Fruit fly (Drosophila melanogaster): ENCODE data around the gene CG33128.
A peak's percentile ranks its signal among the peaks of the same experiment; 100 is the strongest.

CG33128 gene

DNA sequence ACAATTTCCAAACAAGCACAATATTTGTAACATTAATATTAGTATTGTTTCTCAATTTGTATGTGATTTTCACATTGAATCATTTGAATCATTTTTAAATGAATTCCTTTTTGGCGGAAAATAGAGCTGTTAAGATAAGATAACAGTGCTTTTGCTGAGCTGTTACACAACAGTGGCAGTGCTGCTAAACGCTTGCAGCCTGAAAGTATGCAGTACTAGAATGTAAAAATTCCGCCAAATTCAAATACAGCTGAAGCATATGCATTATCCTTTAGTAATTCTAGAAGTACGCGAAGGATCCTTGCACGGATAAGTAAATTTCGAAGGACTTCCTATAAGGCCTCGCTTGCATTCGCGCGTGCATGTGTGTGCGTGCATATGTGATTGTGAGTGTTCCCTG, 10.4 kb downstream of the CG33128 start:
- no peak for TF ChIP-seq Hr51 (GFP tag; optimal IDR thresholded peaks at IDR 0.05)
- TF ChIP-seq gfzf (GFP tag; optimal IDR thresholded peaks at IDR 0.05), result no peak
- TF ChIP-seq Med (GFP tag), result peak; percentile 62
- TF ChIP-seq E2f2 (GFP tag; IDR thresholded peaks at IDR 0.05), result peak; percentile 93
- peak; percentile 54 for TF ChIP-seq stwl (tag; optimal IDR thresholded peaks at IDR 0.05)
- TF ChIP-seq BEAF-32 (GFP tag; optimal IDR thresholded peaks at IDR 0.05), result no peak
- TF ChIP-seq CG4360 (GFP tag; IDR thresholded peaks at IDR 0.05), result no peak
- TF ChIP-seq CG10267 (tag; optimal IDR thresholded peaks at IDR 0.05), result peak; percentile 88
- peak; percentile 87 for TF ChIP-seq Dp (GFP tag; optimal IDR thresholded peaks at IDR 0.05)
- peak; percentile 65 for TF ChIP-seq sens (GFP tag)
- peak in 1 of 2 experiments; percentile 51 for TF ChIP-seq crp (GFP tag; optimal IDR thresholded peaks at IDR 0.05)
- TF ChIP-seq pzg (GFP tag; optimal IDR thresholded peaks at IDR 0.05), result peak; percentile 26

DNA sequence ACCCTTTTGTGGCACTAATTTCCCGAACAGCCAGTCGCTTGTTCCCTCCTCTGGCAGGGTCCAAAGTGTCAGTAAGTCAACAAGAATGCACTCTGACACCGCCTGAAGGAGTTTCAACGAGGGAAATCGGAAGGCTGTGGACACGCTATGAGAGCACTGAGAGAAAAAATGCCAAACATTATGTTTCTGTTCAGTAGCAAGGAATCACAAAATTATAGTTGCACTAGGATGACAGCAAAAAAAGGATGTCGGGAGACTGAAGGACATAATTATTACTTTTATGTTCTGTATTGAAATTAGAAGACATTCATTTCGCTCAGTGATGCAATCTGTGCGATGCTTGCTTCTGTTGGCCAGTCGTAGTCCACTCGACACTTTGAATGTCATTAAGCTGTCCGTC, 15.9 kb downstream of the CG33128 start:
- TF ChIP-seq CG9727 (GFP tag; optimal IDR thresholded peaks at IDR 0.05) (no peak), chif (GFP tag; optimal IDR thresholded peaks at IDR 0.05) (peak in 1 of 2 experiments; percentile 12), CG11093 (GFP tag; IDR thresholded peaks at IDR 0.05) (no peak), sens-2 (GFP tag; IDR thresholded peaks at IDR 0.05) (peak; percentile 18; the same call in 1 of the 2 replicates), CG4820 (GFP tag; optimal IDR thresholded peaks at IDR 0.05) (no peak), CG1603 (tag; optimal IDR thresholded peaks at IDR 0.05) (peak; percentile 15), gce (GFP tag; IDR thresholded peaks at IDR 0.05) (no peak), ken (GFP tag; IDR thresholded peaks at IDR 0.05) (no peak), CG32767 (GFP tag; IDR thresholded peaks at IDR 0.05) (no peak), CG3995 (GFP tag; optimal IDR thresholded peaks at IDR 0.05) (no peak), CG33213 (GFP tag; optimal IDR thresholded peaks at IDR 0.05) (no peak), cas (GFP tag; IDR thresholded peaks at IDR 0.05) (no peak), zen (tag; optimal IDR thresholded peaks at IDR 0.05) (peak; percentile 24), CG13296 (GFP tag; optimal IDR thresholded peaks at IDR 0.05) (no peak), CG14667 (GFP tag; IDR thresholded peaks at IDR 0.05) (0 out of 2 replicates have a peak, but pooled peaks have one; percentile 7), CG13894 (tag; optimal IDR thresholded peaks at IDR 0.05) (no peak), CG17802 (tag; optimal IDR thresholded peaks at IDR 0.05) (no peak), B-H2 (GFP tag; optimal IDR thresholded peaks at IDR 0.05) (no peak), hb (GFP tag; IDR thresholded peaks at IDR 0.05; ENCODE audit: partially characterized antibody) (no peak), gt (GFP tag; IDR thresholded peaks at IDR 0.05) (no peak), CG14710 (tag; optimal IDR thresholded peaks at IDR 0.05) (no peak), CG10959 (GFP tag; IDR thresholded peaks at IDR 0.05) (peak; percentile 8; the same call in 1 of the 2 replicates), CG31365 (tag; optimal IDR thresholded peaks at IDR 0.05) (no peak), Ets65A (GFP tag) (peak; percentile 88), ara (GFP tag; IDR thresholded peaks at IDR 0.05) (no peak), Drgx (GFP tag; IDR thresholded peaks at IDR 0.05) (peak; percentile 41; the same call in 1 of the 2 replicates), Xrp1 (GFP tag; IDR thresholded peaks at IDR 0.05) (peak; percentile 41; the same call in 1 of the 2 replicates), eve (GFP tag; optimal IDR thresholded peaks at IDR 0.05) (peak in 1 of 2 experiments; percentile 10), Med (GFP tag) (no peak), prd (optimal IDR thresholded peaks at IDR 0.05) (no peak), prd (GFP tag; IDR thresholded peaks at IDR 0.05) (peak; percentile 76; the same call in 2 of the 3 replicates), CG3726 (GFP tag; IDR thresholded peaks at IDR 0.05) (no peak), sisA (GFP tag; IDR thresholded peaks at IDR 0.05) (peak; percentile 21; the same call in 1 of the 2 replicates)
